Fruit fly (Drosophila melanogaster): Measurements from ENCODE around the gene CG18809.

- TF ChIP-seq CG6765 (GFP tag; optimal IDR thresholded peaks at IDR 0.05) (no peak), CG18764 (GFP tag; optimal IDR thresholded peaks at IDR 0.05) (no peak), CG32772 (GFP tag; IDR thresholded peaks at IDR 0.05) (no peak)
These were observed 19.4 kb upstream of the CG18809 start for dm6 chrX:19763440-19764002.

Data from whole organism, embryonic.